Worm (Caenorhabditis elegans): ENCODE measurements around the gene F28B12.6.

ce11 chrII:5899865-5900486, 40.7 kb upstream of the F28B12.6 start:
- no peak for TF ChIP-seq B0261.1 (tag; optimal IDR thresholded peaks at IDR 0.05)
- no peak for TF ChIP-seq lsl-1 (GFP tag; optimal IDR thresholded peaks at IDR 0.05)
- no peak for TF ChIP-seq gei-17 (GFP tag; optimal IDR thresholded peaks at IDR 0.05)
- TF ChIP-seq sptf-2 (GFP tag; optimal IDR thresholded peaks at IDR 0.05), result no peak
- TF ChIP-seq lsy-27 (tag; optimal IDR thresholded peaks at IDR 0.05; ENCODE audit: borderline replicate concordance, insufficient read depth), result no peak
- TF ChIP-seq rec-8 (tag; optimal IDR thresholded peaks at IDR 0.05), result no peak

Measured in whole organism, young adult.